Fruit fly (Drosophila melanogaster) whole organism, larva: ENCODE results near the gene IntS14.

Source experiments
- noc ChIP-seq: fragments of 200-800 bp; sonication (Bioruptor generic); optimal IDR thresholded peaks from 3 replicates; lab custom pipeline; 2019; ENCODE audit warnings: missing biosample characterization, mild to moderate bottlenecking, missing genetic modification characterization, moderate library complexity

The IntS14 gene

DNA sequence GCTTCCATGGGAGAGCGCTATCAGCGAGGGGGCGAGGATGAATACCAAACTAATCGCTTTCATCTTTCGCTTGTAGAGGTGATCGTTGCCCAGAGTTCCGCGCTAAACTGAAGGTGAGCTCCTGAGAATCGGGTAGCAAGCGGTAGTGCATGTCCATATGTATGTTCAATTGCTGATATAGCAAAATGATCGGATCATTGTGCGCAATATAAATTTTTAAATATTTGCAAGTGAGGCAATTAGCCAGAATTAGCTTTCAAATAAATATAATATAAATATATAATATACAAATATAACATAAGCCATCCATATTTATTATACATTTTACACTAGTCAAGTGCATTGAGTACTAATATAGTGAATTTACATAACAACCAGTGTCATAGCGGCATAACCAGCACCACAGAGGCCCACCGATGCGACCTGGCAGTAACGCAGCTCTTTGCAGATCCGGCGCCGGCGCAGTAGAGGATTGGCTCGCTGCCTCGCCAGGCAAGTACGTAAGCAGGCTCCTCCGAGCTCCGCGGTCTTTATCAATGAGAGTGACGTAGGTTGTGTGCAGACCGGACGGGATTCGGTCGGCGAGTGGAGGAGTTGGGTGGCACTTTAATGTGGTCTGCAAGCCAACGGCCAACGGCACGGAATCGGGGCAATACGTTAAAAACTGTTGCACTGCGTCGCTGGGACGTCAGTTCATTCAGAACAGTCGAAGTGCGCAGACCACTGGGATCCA lies 30.1 kb upstream of the IntS14 start, which contains the start of the genes Iris and CG4577:
Iris (minus strand) TSS at position 88 of the 733 bp plus-strand sequence.
CG4577 (plus strand) TSS at position 683 of the 733 bp plus-strand sequence.
- no peak for TF ChIP-seq noc (tag; lab: Kevin White, UChicago)

DNA sequence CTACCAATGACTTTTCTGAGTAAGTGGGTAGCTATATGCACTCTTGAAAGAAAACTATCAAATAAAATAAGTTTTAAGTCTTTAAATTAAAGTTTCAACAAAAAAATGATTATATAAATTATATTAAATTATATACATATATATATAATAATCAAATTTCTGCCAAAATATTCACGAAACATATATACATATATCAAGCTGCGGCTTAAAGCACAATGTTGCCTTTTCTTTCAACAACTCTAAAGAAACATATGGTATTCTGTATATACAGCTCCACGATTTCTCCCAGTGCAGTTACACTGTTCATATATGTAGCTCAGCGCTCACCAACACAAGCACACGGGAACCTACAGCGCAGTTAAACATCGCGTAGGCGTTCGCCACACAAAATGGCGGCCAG lies 28.7 kb upstream of the IntS14 start:
- TF ChIP-seq noc (tag; lab: Kevin White, UChicago), result no peak

DNA sequence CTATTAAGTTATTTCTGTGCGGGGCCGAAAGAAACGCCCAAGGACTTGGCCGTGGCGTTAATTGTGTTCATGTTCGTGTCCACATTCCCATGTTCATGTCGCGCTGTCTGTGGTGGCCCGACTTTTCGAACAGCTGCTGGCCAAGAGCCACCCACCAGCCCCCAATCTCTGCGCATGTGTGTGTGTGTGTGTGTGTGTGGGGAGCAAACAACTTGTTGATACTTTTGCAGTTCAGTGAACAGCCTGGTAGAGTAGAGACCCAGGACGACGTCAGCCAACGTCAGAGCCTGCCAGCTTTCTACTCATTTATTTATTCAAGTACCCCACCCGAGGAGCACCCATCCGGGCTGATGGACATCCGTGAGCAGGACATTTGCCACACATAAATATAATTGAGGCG lies 27.2 kb upstream of the IntS14 start:
- TF ChIP-seq noc (tag; lab: Kevin White, UChicago), result no peak

- no peak for TF ChIP-seq noc (tag; lab: Kevin White, UChicago)
Observed at dm6 chr2L:1142730-1143281, 21.4 kb upstream of the IntS14 start, which contains the start of gene MFS3. MFS3 (plus strand) TSS chr2L:1143201.

- no peak for TF ChIP-seq noc (tag; lab: Kevin White, UChicago)
Observed at dm6 chr2L:1143286-1143685, 21.0 kb upstream of the IntS14 start.

DNA sequence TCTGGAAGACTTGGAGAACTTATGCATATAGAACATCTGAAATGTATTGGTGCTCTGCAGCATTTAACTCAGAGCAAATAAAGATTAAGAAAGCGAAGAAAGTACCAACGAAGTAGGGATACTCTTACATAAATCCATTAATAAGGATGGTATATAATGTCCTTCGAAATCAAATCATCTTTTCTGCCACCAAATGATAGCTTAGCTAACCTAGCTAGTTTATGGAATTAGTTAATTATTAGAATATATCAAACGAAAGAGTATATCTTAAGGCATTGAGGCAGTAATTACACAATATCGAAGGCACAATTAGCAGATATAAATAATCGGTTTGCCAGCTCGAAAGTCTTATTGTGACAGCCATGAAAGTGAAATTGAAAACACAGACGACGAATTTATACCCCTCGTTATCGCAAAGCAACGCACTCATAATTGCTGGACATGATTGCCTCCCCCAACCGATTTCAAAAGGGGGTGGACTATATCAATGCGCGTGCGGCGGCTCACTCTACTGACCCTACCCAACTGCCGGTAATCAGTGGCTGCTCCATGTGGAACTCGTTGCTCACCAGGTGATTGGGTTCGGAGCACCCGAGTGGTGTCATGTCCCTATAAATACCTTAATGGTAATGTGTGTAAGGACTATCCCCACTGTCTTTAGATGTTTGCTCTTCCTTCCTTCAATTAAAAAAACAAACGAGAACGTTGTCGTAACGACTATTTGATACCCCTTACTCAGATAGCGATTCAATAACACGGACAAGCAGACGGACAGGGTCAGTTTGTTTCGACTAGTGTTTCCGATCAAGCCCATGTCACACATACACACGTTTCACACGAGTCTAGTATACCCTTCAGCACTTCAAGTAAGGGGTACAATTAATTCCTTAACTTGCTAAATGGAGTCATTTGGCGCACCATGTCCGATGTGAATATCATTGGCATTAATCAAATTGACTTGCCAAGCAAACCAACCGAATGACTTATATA lies 19.6 kb upstream of the IntS14 start:
- TF ChIP-seq noc (tag; lab: Kevin White, UChicago), result peak; percentile 96

DNA sequence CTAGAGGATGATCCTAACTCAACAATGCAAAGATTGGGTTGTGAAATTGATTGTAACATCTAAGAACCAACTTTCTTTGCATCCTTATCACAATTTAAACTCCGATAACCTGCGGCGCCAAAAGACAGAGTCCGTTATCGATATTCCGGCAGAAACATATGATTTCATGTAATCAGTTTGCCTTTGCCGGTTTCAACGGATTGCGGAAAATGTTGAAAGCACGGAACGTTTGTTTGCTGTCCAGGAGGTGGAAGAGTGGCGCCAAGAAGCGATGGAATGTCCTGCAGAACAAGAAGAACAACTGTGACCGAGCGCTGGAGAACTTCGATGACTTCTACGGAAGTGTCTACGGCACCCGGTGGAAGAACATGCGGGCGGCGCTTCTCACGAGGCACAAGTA lies 16.6 kb upstream of the IntS14 start:
- no peak for TF ChIP-seq noc (tag; lab: Kevin White, UChicago)

- TF ChIP-seq noc (tag; lab: Kevin White, UChicago), result peak; percentile 14
Observed at dm6 chr2L:1150554-1150953, 13.7 kb upstream of the IntS14 start, which contains the start of the genes Tfb4 and Vps29. Tfb4 (minus strand) TSS chr2L:1150677. Vps29 (plus strand) TSS chr2L:1150766.

- TF ChIP-seq noc (tag; lab: Kevin White, UChicago), result no peak
Observed at dm6 chr2L:1152693-1153092, 11.6 kb upstream of the IntS14 start.

dm6 chr2L:1156592-1157249 lies 7.5 kb upstream of the IntS14 start:
- no peak for TF ChIP-seq noc (tag; lab: Kevin White, UChicago)

DNA sequence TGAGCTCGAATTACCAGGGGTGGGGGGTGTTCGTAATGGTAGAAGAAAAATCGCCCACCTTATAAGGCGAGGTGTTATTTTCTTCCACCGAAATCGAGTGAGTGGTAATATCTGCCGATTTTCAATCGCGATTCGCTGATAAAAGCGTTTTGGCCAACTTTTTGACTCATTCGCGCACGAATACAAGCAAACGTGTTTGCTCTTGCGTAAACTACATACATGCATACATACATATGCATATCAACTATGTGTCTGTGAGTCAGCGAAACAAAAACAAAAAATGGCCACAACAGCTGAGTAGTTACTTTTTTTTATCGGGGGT lies 6.9 kb upstream of the IntS14 start:
- no peak for TF ChIP-seq noc (tag; lab: Kevin White, UChicago)

DNA sequence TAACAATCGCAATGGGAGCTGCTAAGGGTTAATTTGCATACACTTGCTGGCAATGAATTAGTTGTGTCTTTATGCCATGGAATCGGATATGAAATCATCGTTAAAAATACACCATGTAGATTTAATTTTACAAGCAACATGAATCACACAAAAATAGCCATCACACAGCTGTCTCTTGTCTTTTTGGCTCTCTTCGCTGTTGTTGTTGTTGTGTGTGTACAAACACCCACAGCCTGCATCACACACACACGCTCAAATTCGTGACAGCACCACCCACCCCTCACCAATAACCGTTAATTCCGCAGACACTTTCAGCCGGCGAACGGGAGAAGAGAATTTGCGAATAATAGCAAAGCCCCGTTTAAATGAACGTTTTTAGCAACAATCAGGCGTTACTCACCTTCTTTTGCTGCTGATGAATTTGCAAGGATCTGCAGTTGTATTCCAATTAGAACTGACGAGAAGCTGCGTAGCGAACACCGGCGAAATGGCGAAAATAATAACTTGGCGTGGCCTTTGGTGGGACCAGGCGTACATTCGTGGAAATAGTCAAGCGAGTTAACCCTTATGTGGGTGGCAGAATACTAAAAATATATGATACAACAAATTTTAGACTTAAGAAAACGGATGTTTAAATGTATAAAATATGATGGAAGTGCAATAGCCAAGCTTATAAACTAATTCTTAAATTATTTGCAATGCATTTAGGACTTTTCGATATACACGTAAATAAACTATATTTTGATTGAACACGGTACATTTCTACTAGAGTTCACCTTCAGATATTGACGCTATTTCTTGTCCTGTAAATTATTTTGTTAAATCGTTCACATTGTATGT lies 6.3 kb upstream of the IntS14 start, which contains the start of gene capt:
capt (minus strand) TSS at position 584 of the 840 bp plus-strand sequence.
- peak; percentile 35 for TF ChIP-seq noc (tag; lab: Kevin White, UChicago)

dm6 chr2L:1158519-1159319 lies 5.5 kb upstream of the IntS14 start, which contains the start of gene Tango14:
Tango14 (plus strand) TSS chr2L:1158661.
- no peak for TF ChIP-seq noc (tag; lab: Kevin White, UChicago)
